Worm (Caenorhabditis elegans): ENCODE results near the gene M01F1.4.
A peak's percentile ranks its signal among the peaks of the same experiment; 100 is the strongest.

DNA sequence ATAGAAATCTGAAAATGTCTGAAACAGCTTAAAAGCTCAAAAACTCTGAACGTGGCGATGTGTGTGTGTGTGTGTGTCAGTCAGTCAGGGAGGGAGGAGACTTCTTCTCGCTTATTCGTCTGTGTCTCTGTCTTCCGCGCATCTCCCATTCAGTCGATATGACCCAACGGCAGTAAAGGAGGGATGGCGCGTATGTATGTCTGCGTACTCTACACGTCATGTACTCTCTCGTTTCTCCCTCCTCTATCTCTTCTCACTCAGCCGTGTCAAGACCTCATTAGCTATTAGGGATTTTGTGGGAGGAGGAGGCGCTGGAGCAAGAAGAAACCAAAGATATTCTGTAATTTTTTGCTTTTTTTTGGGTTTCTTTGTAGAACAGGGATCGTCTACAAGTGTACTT is 22.2 kb upstream of the M01F1.4 start:
- TF ChIP-seq skn-1 (tag; optimal IDR thresholded peaks at IDR 0.05) = no peak
- TF ChIP-seq hlh-30 (tag; optimal IDR thresholded peaks at IDR 0.05; ENCODE audit: insufficient read depth) = peak; percentile 77
- peak; percentile 36 for TF ChIP-seq ceh-28 (tag; optimal IDR thresholded peaks at IDR 0.05)
- TF ChIP-seq lir-3 (tag; optimal IDR thresholded peaks at IDR 0.05) = no peak
- no peak for TF ChIP-seq ceh-82 (tag; optimal IDR thresholded peaks at IDR 0.05)
- TF ChIP-seq duxl-1 (tag; optimal IDR thresholded peaks at IDR 0.05; ENCODE audit: poor library complexity) = no peak
- TF ChIP-seq pqm-1 (tag; optimal IDR thresholded peaks at IDR 0.05) = no peak
- no peak for TF ChIP-seq lin-15B (tag; optimal IDR thresholded peaks at IDR 0.05)
- no peak for TF ChIP-seq set-16 (GFP tag; IDR thresholded peaks at IDR 0.05)
- TF ChIP-seq ama-1 (optimal IDR thresholded peaks at IDR 0.05) = no peak
- TF ChIP-seq ztf-11 (tag; optimal IDR thresholded peaks at IDR 0.05) = no peak
- no peak for TF ChIP-seq aly-2 (tag; optimal IDR thresholded peaks at IDR 0.05)
- no peak for TF ChIP-seq zip-2 (tag; optimal IDR thresholded peaks at IDR 0.05)
- TF ChIP-seq egl-27 (tag; optimal IDR thresholded peaks at IDR 0.05) = no peak
